Worm (Caenorhabditis elegans): ENCODE results near the gene C34F6.5.
A peak's percentile ranks its signal among the peaks of the same experiment; 100 is the strongest.

C34F6.5 gene

DNA sequence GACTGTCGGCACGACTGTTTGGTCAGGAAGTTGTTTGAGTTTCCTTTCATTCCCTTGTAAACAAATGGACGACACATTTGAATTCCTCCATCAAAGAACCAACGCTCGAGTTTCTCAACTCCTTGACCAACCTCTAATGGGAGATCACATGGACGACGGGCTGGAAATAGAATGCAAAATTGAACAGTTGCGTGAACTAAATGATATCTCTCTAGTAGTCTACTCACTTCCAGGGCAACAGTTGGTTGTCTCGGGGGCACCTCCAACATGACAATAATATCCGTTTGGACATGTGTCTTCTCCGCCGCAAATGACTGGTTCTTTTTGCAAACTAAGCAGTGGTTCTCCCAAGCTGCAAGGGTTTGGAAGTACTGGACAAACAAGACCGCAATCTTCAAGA, 15.0 kb downstream of the C34F6.5 start:
- peak; percentile 33 for TF ChIP-seq sma-9 (GFP tag; optimal IDR thresholded peaks at IDR 0.05)
- no peak for TF ChIP-seq sma-9 (tag; optimal IDR thresholded peaks at IDR 0.05)
- TF ChIP-seq nhr-21 (tag; optimal IDR thresholded peaks at IDR 0.05): no peak
- TF ChIP-seq F13H6.1 (tag; optimal IDR thresholded peaks at IDR 0.05): peak; percentile 5
- TF ChIP-seq snpc-4 (tag; optimal IDR thresholded peaks at IDR 0.05): no peak
- TF ChIP-seq nhr-23 (tag; optimal IDR thresholded peaks at IDR 0.05): no peak
- TF ChIP-seq ZK546.5 (tag; optimal IDR thresholded peaks at IDR 0.05): no peak
- no peak for TF ChIP-seq crh-2 (tag; optimal IDR thresholded peaks at IDR 0.05)
- no peak for TF ChIP-seq ztf-11 (tag; optimal IDR thresholded peaks at IDR 0.05)
- TF ChIP-seq nhr-129 (tag; optimal IDR thresholded peaks at IDR 0.05): peak; percentile 52
- no peak for TF ChIP-seq aly-2 (tag; optimal IDR thresholded peaks at IDR 0.05)

DNA sequence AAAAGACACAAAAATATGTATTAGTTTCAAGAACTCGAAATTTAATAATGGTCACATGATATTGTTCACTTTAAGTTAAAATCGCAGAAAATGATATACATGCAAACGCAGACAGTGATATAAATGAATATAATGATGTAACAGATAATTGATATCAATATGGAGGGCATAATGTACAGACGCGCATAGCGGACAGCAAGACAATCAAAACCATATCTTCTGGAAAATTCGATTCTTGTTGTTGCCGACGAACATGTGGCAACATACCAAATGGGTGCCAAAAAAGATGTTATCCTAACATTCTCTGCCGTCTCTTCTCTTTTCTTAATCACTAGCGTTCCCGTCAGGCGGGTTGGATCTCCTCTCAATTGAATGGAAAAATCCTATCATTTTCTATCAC, 18.2 kb downstream of the C34F6.5 start:
- TF ChIP-seq nhr-12 (tag; optimal IDR thresholded peaks at IDR 0.05) (no peak), mab-5 (tag; optimal IDR thresholded peaks at IDR 0.05) (no peak), sma-3 (GFP tag; optimal IDR thresholded peaks at IDR 0.05) (peak; percentile 21), peb-1 (tag; optimal IDR thresholded peaks at IDR 0.05) (no peak), crh-2 (tag; optimal IDR thresholded peaks at IDR 0.05) (no peak), F13H6.1 (tag; optimal IDR thresholded peaks at IDR 0.05) (no peak), ceh-82 (tag; optimal IDR thresholded peaks at IDR 0.05) (no peak), nhr-129 (tag; optimal IDR thresholded peaks at IDR 0.05) (no peak), nhr-10 (tag; optimal IDR thresholded peaks at IDR 0.05) (no peak), nhr-6 (tag; optimal IDR thresholded peaks at IDR 0.05) (no peak), nhr-21 (tag; optimal IDR thresholded peaks at IDR 0.05) (peak; percentile 45), nhr-237 (tag; optimal IDR thresholded peaks at IDR 0.05) (no peak), lin-39 (tag; optimal IDR thresholded peaks at IDR 0.05) (no peak)

DNA sequence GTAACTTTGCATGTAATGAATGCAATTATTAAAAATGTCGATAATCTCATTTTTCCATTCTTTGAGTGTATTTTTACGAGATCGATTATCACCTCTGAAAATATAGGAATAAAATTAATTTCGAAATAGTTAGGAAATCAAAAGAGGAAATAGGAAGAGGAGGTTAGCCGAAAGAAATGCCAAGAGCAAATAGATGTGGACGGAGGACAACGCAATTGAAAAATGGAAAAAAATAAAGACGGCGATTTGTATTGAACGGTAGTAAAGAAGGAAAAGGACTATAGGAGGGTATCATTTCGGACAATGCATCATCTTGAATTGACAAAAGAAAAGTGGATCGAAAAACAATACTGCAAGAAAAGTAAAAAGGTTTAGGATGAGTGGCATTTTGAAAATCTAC, 19.2 kb downstream of the C34F6.5 start, which contains the start of gene F13D2.1:
Gene F13D2.1 (minus strand): TSS at position 101 of the 400 bp plus-strand sequence.
- no peak for TF ChIP-seq blmp-1 (tag; optimal IDR thresholded peaks at IDR 0.05; ENCODE audit: insufficient read depth)
- TF ChIP-seq gmeb-1 (tag; optimal IDR thresholded peaks at IDR 0.05): no peak
- no peak for TF ChIP-seq nhr-77 (tag; optimal IDR thresholded peaks at IDR 0.05)
- no peak for TF ChIP-seq sem-4 (tag; optimal IDR thresholded peaks at IDR 0.05)
- TF ChIP-seq ZK546.5 (tag; optimal IDR thresholded peaks at IDR 0.05): no peak
- TF ChIP-seq alr-1 (tag; optimal IDR thresholded peaks at IDR 0.05): no peak
- TF ChIP-seq lin-11 (tag; optimal IDR thresholded peaks at IDR 0.05): no peak
- no peak for TF ChIP-seq nhr-10 (tag; optimal IDR thresholded peaks at IDR 0.05)
- no peak for TF ChIP-seq lin-39 (tag; optimal IDR thresholded peaks at IDR 0.05)
- TF ChIP-seq snpc-4 (tag; optimal IDR thresholded peaks at IDR 0.05): no peak
- no peak for TF ChIP-seq mab-5 (tag; optimal IDR thresholded peaks at IDR 0.05)
- no peak for TF ChIP-seq nhr-12 (tag; optimal IDR thresholded peaks at IDR 0.05)

DNA sequence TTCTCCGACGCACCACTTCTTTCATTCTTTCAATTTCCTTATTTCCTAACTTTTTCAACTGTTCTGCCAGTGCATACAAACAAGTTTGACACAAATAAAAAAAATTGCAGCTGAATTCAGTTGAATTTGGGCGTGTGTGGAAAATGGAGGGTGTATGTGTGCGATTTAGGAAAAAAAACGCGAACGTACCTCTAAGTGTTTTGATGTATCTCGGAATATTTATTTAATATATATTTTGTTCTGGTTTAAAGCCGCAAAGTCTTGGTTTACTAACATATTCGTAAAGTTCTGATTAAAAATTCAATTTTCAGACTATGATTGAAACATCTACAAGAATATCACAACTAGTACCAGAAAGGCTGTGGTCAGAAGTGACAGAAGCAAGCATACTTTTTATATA, 23.2 kb downstream of the C34F6.5 start, which contains the start of gene gnrr-7:
Gene gnrr-7 (plus strand): TSS at position 301 of the 400 bp plus-strand sequence.
- TF ChIP-seq unc-62 (GFP tag; optimal IDR thresholded peaks at IDR 0.05): no peak
- TF ChIP-seq nhr-129 (tag; optimal IDR thresholded peaks at IDR 0.05): no peak
- TF ChIP-seq ama-1 (optimal IDR thresholded peaks at IDR 0.05): no peak
- no peak for TF ChIP-seq Y55F3AM.14 (GFP tag; optimal IDR thresholded peaks at IDR 0.05)
- TF ChIP-seq blmp-1 (tag; optimal IDR thresholded peaks at IDR 0.05; ENCODE audit: insufficient read depth): no peak
- no peak for TF ChIP-seq mdl-1 (tag; optimal IDR thresholded peaks at IDR 0.05)
- no peak for TF ChIP-seq fos-1 (tag; optimal IDR thresholded peaks at IDR 0.05)
- no peak for TF ChIP-seq ztf-1 (GFP tag; conservative IDR thresholded peaks at IDR 0.05)
- TF ChIP-seq nhr-10 (tag; optimal IDR thresholded peaks at IDR 0.05): no peak
- TF ChIP-seq R02D3.7 (tag; optimal IDR thresholded peaks at IDR 0.05): no peak
- TF ChIP-seq sma-3 (GFP tag; optimal IDR thresholded peaks at IDR 0.05): no peak
- no peak for TF ChIP-seq ZK546.5 (tag; optimal IDR thresholded peaks at IDR 0.05)
- no peak for TF ChIP-seq sem-4 (tag; optimal IDR thresholded peaks at IDR 0.05)
- no peak for TF ChIP-seq ztf-4 (tag; optimal IDR thresholded peaks at IDR 0.05)
- TF ChIP-seq elt-1 (tag; optimal IDR thresholded peaks at IDR 0.05): no peak
- TF ChIP-seq egl-27 (tag; optimal IDR thresholded peaks at IDR 0.05): no peak

DNA sequence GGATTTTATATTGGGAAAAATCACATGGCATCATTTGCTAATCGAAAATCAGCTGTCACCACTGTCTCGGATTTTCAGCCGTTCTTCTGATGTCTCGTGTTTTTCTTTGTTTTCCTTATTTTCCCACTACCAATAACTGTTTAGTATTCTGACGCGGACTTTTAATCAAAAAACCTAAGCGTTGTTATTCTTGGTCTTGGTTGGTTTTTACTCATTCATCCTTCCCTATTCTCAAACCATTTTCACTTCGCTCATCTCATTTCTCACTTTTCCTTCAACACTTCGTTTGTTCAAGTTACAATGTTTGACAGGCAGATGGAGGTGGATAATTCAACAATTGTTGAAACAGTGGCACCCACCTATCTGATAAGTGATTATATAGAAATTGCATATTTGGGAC, 30.1 kb downstream of the C34F6.5 start, which contains the start of gene gnrr-6:
Gene gnrr-6 (plus strand): TSS at position 301 of the 400 bp plus-strand sequence.
- no peak for TF ChIP-seq blmp-1 (tag; optimal IDR thresholded peaks at IDR 0.05; ENCODE audit: insufficient read depth)
- no peak for TF ChIP-seq nhr-6 (tag; optimal IDR thresholded peaks at IDR 0.05)
- no peak for TF ChIP-seq nhr-25 (tag; optimal IDR thresholded peaks at IDR 0.05)
- TF ChIP-seq F13H6.1 (tag; optimal IDR thresholded peaks at IDR 0.05): no peak
- TF ChIP-seq alr-1 (tag; optimal IDR thresholded peaks at IDR 0.05): no peak
- TF ChIP-seq nhr-11 (tag; optimal IDR thresholded peaks at IDR 0.05): no peak
- no peak for TF ChIP-seq aly-2 (tag; optimal IDR thresholded peaks at IDR 0.05)
- TF ChIP-seq snpc-4 (tag; optimal IDR thresholded peaks at IDR 0.05): no peak
- no peak for TF ChIP-seq nhr-129 (tag; optimal IDR thresholded peaks at IDR 0.05)
- TF ChIP-seq nhr-10 (tag; optimal IDR thresholded peaks at IDR 0.05): no peak
- no peak for TF ChIP-seq lin-13 (GFP tag; optimal IDR thresholded peaks at IDR 0.05)
- TF ChIP-seq elt-1 (tag; optimal IDR thresholded peaks at IDR 0.05): no peak
- TF ChIP-seq nhr-23 (tag; optimal IDR thresholded peaks at IDR 0.05): no peak
